Worm (Caenorhabditis elegans) whole organism, L1 larva: Measurements from ENCODE around the gene K09E4.1.

Experiments
- ama-1 ChIP-seq: fragments of 150-350 bp; optimal IDR thresholded peaks from 2 replicates; lab custom pipeline; 2014
- grh-1 ChIP-seq: fragments of 200-800 bp; sonication (Bioruptor generic); IDR thresholded peaks from 2 replicates; pipeline ENCODE4 v1.3.6; 2022; ENCODE audit warnings: missing genetic modification reagents, missing genetic modification characterization, missing compliant biosample characterization
- mdl-1 ChIP-seq, 2 experiments: fragments of 150-350 bp; optimal IDR thresholded peaks; 2 replicates each; lab custom pipeline; 2014 to 2017; ENCODE audit warnings: missing biosample characterization in 2 of 2, missing genetic modification characterization in 2 of 2, inconsistent platforms in 1 of 2
- nhr-11 ChIP-seq: fragments of 150-350 bp; optimal IDR thresholded peaks from 2 replicates; lab custom pipeline; 2014; ENCODE audit warnings: missing biosample characterization, missing genetic modification characterization
- snpc-4 ChIP-seq: fragments of 150-350 bp; optimal IDR thresholded peaks from 2 replicates; lab custom pipeline; 2014; ENCODE audit warnings: missing biosample characterization, missing genetic modification characterization
- sox-4 ChIP-seq: sonication (generic microtip); optimal IDR thresholded peaks from 2 replicates; lab custom pipeline; 2016; ENCODE audit warnings: missing genetic modification characterization, missing compliant biosample characterization

- TF ChIP-seq grh-1 (GFP tag; lab: Robert Waterston, UW) = no peak
- TF ChIP-seq ama-1 (lab: Kevin White, UChicago) = no peak
- TF ChIP-seq mdl-1 (tag; optimal IDR thresholded peaks at IDR 0.05; lab: Kevin White, UChicago) = no peak
- TF ChIP-seq nhr-11 (tag; lab: Kevin White, UChicago) = no peak
- no peak for TF ChIP-seq snpc-4 (tag; lab: Kevin White, UChicago)
- no peak for TF ChIP-seq sox-4
Measured at ce11 chrII:14094590-14094989, 43.0 kb upstream of the K09E4.1 start, which contains the start of gene col-87.
